Worm (Caenorhabditis elegans) whole organism, mixed stage, embryonic: ENCODE data around the gene F07C3.9.

ENCODE experiments used
- M03D4.4 ChIP-seq: sonication (generic microtip); optimal IDR thresholded peaks from 2 replicates; lab custom pipeline; 2017; ENCODE audit warnings: mild to moderate bottlenecking, missing genetic modification characterization, missing compliant biosample characterization
- bed-3 ChIP-seq: fragments of 200-800 bp; sonication (Bioruptor generic); optimal IDR thresholded peaks from 3 replicates; lab custom pipeline; 2018; ENCODE audit warnings: mild to moderate bottlenecking, missing genetic modification characterization, moderate library complexity, missing compliant biosample characterization
- blmp-1 ChIP-seq: fragments of 150-350 bp; optimal IDR thresholded peaks from 2 replicates; lab custom pipeline; 2014; ENCODE audit warnings: missing biosample characterization, missing genetic modification characterization
- ceh-39 ChIP-seq: fragments of 150-350 bp; optimal IDR thresholded peaks from 2 replicates; lab custom pipeline; 2014; ENCODE audit warnings: missing biosample characterization, missing genetic modification characterization
- ceh-43 ChIP-seq: fragments of 200-800 bp; sonication (Bioruptor generic); optimal IDR thresholded peaks from 2 replicates; lab custom pipeline; 2018; ENCODE audit warnings: mild to moderate bottlenecking, missing genetic modification characterization, moderate library complexity, missing compliant biosample characterization
- ceh-83 ChIP-seq: fragments of 200-800 bp; sonication (Bioruptor generic); optimal IDR thresholded peaks from 2 replicates; lab custom pipeline; 2018; ENCODE audit warnings: mild to moderate bottlenecking, missing genetic modification characterization, missing compliant biosample characterization
- ces-1 ChIP-seq: fragments of 150-350 bp; optimal IDR thresholded peaks from 2 replicates; lab custom pipeline; 2014; ENCODE audit warnings: missing biosample characterization, missing genetic modification reagents, missing genetic modification characterization
- cnd-1 ChIP-seq: fragments of 200-800 bp; sonication (Bioruptor generic); optimal IDR thresholded peaks from 2 replicates; lab custom pipeline; 2018; ENCODE audit warnings: mild to moderate bottlenecking, missing genetic modification characterization, missing compliant biosample characterization
- drap-1 ChIP-seq: fragments of 200-800 bp; sonication (Bioruptor generic); optimal IDR thresholded peaks from 3 replicates; lab custom pipeline; 2018; ENCODE audit warnings: mild to moderate bottlenecking, missing genetic modification characterization, missing compliant biosample characterization
- elt-1 ChIP-seq: sonication (generic microtip); optimal IDR thresholded peaks from 2 replicates; lab custom pipeline; 2017; ENCODE audit warnings: missing genetic modification characterization, mild to moderate bottlenecking, missing compliant biosample characterization, antibody characterized with exemption, moderate library complexity, borderline replicate concordance; ENCODE audit not compliant: insufficient read depth
- elt-3 ChIP-seq: fragments of 150-350 bp; optimal IDR thresholded peaks from 2 replicates; lab custom pipeline; 2014; ENCODE audit warnings: missing biosample characterization, missing genetic modification characterization
- flh-1 ChIP-seq: fragments of 200-800 bp; sonication (Bioruptor generic); optimal IDR thresholded peaks from 2 replicates; lab custom pipeline; 2018; ENCODE audit warnings: mild to moderate bottlenecking, missing genetic modification characterization, moderate library complexity, missing compliant biosample characterization
- ham-2 ChIP-seq: fragments of 200-800 bp; sonication (Bioruptor generic); optimal IDR thresholded peaks from 2 replicates; lab custom pipeline; 2018; ENCODE audit warnings: mild to moderate bottlenecking, missing genetic modification characterization, missing compliant biosample characterization
- hlh-1 ChIP-seq: fragments of 150-350 bp; optimal IDR thresholded peaks from 2 replicates; lab custom pipeline; 2014; ENCODE audit warnings: missing biosample characterization, missing genetic modification reagents, missing genetic modification characterization
- lin-13 ChIP-seq: fragments of 150-350 bp; optimal IDR thresholded peaks from 2 replicates; lab custom pipeline; 2014; ENCODE audit warnings: missing biosample characterization, missing genetic modification characterization
- lin-32 ChIP-seq: fragments of 200-800 bp; sonication (Bioruptor generic); optimal IDR thresholded peaks from 2 replicates; lab custom pipeline; 2018; ENCODE audit warnings: mild to moderate bottlenecking, missing genetic modification characterization, missing compliant biosample characterization
- lsy-2 ChIP-seq: fragments of 150-350 bp; optimal IDR thresholded peaks from 2 replicates; lab custom pipeline; 2014; ENCODE audit warnings: missing biosample characterization, missing genetic modification characterization
- mab-5 ChIP-seq: fragments of 150-350 bp; optimal IDR thresholded peaks from 2 replicates; lab custom pipeline; 2014; ENCODE audit warnings: missing biosample characterization, missing genetic modification characterization
- mls-2 ChIP-seq: sonication (generic microtip); optimal IDR thresholded peaks from 2 replicates; lab custom pipeline; 2016; ENCODE audit warnings: mild to moderate bottlenecking, missing genetic modification characterization, moderate library complexity, missing compliant biosample characterization
- nhr-12 ChIP-seq: fragments of 150-350 bp; optimal IDR thresholded peaks from 2 replicates; lab custom pipeline; 2014; ENCODE audit warnings: missing biosample characterization, missing genetic modification characterization
- nhr-2 ChIP-seq: fragments of 150-350 bp; optimal IDR thresholded peaks from 2 replicates; lab custom pipeline; 2014; ENCODE audit warnings: missing biosample characterization, missing genetic modification characterization
- nhr-237 ChIP-seq: fragments of 150-350 bp; optimal IDR thresholded peaks from 2 replicates; lab custom pipeline; 2014; ENCODE audit warnings: missing biosample characterization, missing genetic modification characterization
- nhr-28 ChIP-seq: fragments of 150-350 bp; optimal IDR thresholded peaks from 2 replicates; lab custom pipeline; 2014; ENCODE audit warnings: missing biosample characterization, missing genetic modification characterization
- nhr-76 ChIP-seq: sonication (generic microtip); optimal IDR thresholded peaks from 2 replicates; lab custom pipeline; 2017; ENCODE audit warnings: missing biosample characterization, missing genetic modification characterization
- pha-4 ChIP-seq: fragments of 150-350 bp; optimal IDR thresholded peaks from 2 replicates; lab custom pipeline; 2018; ENCODE audit warnings: missing biosample characterization, missing genetic modification reagents, missing genetic modification characterization
- sem-2 ChIP-seq: fragments of 200-800 bp; sonication (Bioruptor generic); optimal IDR thresholded peaks from 2 replicates; lab custom pipeline; 2018; ENCODE audit warnings: mild to moderate bottlenecking, missing genetic modification characterization, missing compliant biosample characterization
- snpc-4 ChIP-seq: fragments of 150-350 bp; optimal IDR thresholded peaks from 2 replicates; lab custom pipeline; 2014; ENCODE audit warnings: missing biosample characterization, missing genetic modification characterization
- sptf-1 ChIP-seq: sonication (generic microtip); optimal IDR thresholded peaks from 2 replicates; lab custom pipeline; 2017; ENCODE audit warnings: mild to moderate bottlenecking, missing genetic modification characterization, moderate library complexity, missing compliant biosample characterization
- tbx-8 ChIP-seq: fragments of 200-800 bp; sonication (Bioruptor generic); optimal IDR thresholded peaks from 2 replicates; lab custom pipeline; 2018; ENCODE audit warnings: mild to moderate bottlenecking, missing genetic modification characterization, moderate library complexity, missing compliant biosample characterization
- unc-120 ChIP-seq: sonication (generic microtip); optimal IDR thresholded peaks from 2 replicates; lab custom pipeline; 2017; ENCODE audit warnings: missing genetic modification characterization, missing compliant biosample characterization; ENCODE audit not compliant: poor library complexity, severe bottlenecking
- unc-39 ChIP-seq: fragments of 150-350 bp; optimal IDR thresholded peaks from 2 replicates; lab custom pipeline; 2014; ENCODE audit warnings: missing biosample characterization, missing genetic modification characterization
- unc-62 ChIP-seq: fragments of 150-350 bp; optimal IDR thresholded peaks from 2 replicates; lab custom pipeline; 2014; ENCODE audit warnings: missing biosample characterization, missing genetic modification reagents, missing genetic modification characterization
- zip-8 ChIP-seq: fragments of 150-350 bp; optimal IDR thresholded peaks from 2 replicates; lab custom pipeline; 2014; ENCODE audit warnings: missing biosample characterization, missing genetic modification characterization

F07C3.9 gene

ce11 chrV:9293359-9293758 is 38.9 kb upstream of the F07C3.9 start:
- no peak for TF ChIP-seq elt-1 (tag; lab: Kevin White, UChicago)
- TF ChIP-seq lin-32 (GFP tag; lab: Kevin White, UChicago) = no peak
- TF ChIP-seq bed-3 (GFP tag; lab: Kevin White, UChicago) = peak; percentile 6
- TF ChIP-seq snpc-4 = no peak
- peak; percentile 61 for TF ChIP-seq sptf-1 (tag; lab: Kevin White, UChicago)
- peak; percentile 31 for TF ChIP-seq M03D4.4 (tag; lab: Kevin White, UChicago)
- TF ChIP-seq blmp-1 (tag; lab: Kevin White, UChicago) = no peak
- TF ChIP-seq drap-1 (GFP tag; lab: Kevin White, UChicago) = peak; percentile 29
- no peak for TF ChIP-seq unc-39 (tag; lab: Kevin White, UChicago)
- no peak for TF ChIP-seq nhr-2 (tag; lab: Kevin White, UChicago)
- no peak for TF ChIP-seq nhr-76
- peak; percentile 24 for TF ChIP-seq ceh-43 (GFP tag; lab: Kevin White, UChicago)
- TF ChIP-seq cnd-1 (tag; lab: Kevin White, UChicago) = peak; percentile 1
- TF ChIP-seq lsy-2 (tag; lab: Kevin White, UChicago) = no peak
- peak; percentile 59 for TF ChIP-seq ces-1 (GFP tag; lab: Kevin White, UChicago)
- no peak for TF ChIP-seq zip-8
- peak; percentile 25 for TF ChIP-seq ceh-83
- peak; percentile 19 for TF ChIP-seq mls-2
- no peak for TF ChIP-seq unc-62 (GFP tag; lab: Kevin White, UChicago)

- TF ChIP-seq unc-62 (GFP tag; lab: Kevin White, UChicago) = no peak
- TF ChIP-seq pha-4 = no peak
- TF ChIP-seq ceh-39 (tag; lab: Kevin White, UChicago) = no peak
- TF ChIP-seq, all 35 proteins: peak for 0
These were observed 37.5 kb upstream of the F07C3.9 start, which contains the start of gene ZK682.7 for ce11 chrV:9291919-9292318. TSS of gene ZK682.7 (minus strand) at chrV:9292165.

ce11 chrV:9287460-9287859 is 33.0 kb upstream of the F07C3.9 start, which contains the start of gene lron-2:
TSS of gene lron-2 (minus strand) at chrV:9287560.
- TF ChIP-seq tbx-8 (GFP tag; lab: Kevin White, UChicago) (no peak), cnd-1 (tag; lab: Kevin White, UChicago) (no peak), ceh-43 (GFP tag; lab: Kevin White, UChicago) (no peak)

- TF ChIP-seq drap-1 (GFP tag; lab: Kevin White, UChicago) (no peak), lin-13 (tag; lab: Kevin White, UChicago) (no peak), elt-3 (tag; lab: Kevin White, UChicago) (no peak), nhr-237 (tag; lab: Kevin White, UChicago) (no peak), pha-4 (no peak)
These were observed 29.0 kb upstream of the F07C3.9 start for ce11 chrV:9283452-9283851.

ce11 chrV:9282110-9282509 is 27.7 kb upstream of the F07C3.9 start, which contains the start of gene hlh-10:
TSS of gene hlh-10 (minus strand) at chrV:9282210.
- TF ChIP-seq elt-1 (tag; lab: Kevin White, UChicago) (no peak), cnd-1 (tag; lab: Kevin White, UChicago) (no peak), nhr-76 (no peak), ham-2 (no peak), drap-1 (GFP tag; lab: Kevin White, UChicago) (no peak)
- TF ChIP-seq, all 35 proteins: peak for 0

ce11 chrV:9274127-9275042 is 19.9 kb upstream of the F07C3.9 start:
- TF ChIP-seq tbx-8 (GFP tag; lab: Kevin White, UChicago) (no peak), nhr-12 (tag; lab: Kevin White, UChicago) (no peak), nhr-28 (tag; lab: Kevin White, UChicago) (no peak), unc-39 (tag; lab: Kevin White, UChicago) (no peak), sem-2 (no peak), hlh-1 (tag; lab: Kevin White, UChicago) (no peak), elt-1 (tag; lab: Kevin White, UChicago) (no peak), cnd-1 (tag; lab: Kevin White, UChicago) (no peak), M03D4.4 (tag; lab: Kevin White, UChicago) (no peak), flh-1 (GFP tag; lab: Kevin White, UChicago) (no peak), sptf-1 (tag; lab: Kevin White, UChicago) (no peak), unc-62 (GFP tag; lab: Kevin White, UChicago) (peak; percentile 63), bed-3 (GFP tag; lab: Kevin White, UChicago) (no peak), lin-13 (tag; lab: Kevin White, UChicago) (no peak), ham-2 (no peak), elt-3 (tag; lab: Kevin White, UChicago) (no peak), lsy-2 (tag; lab: Kevin White, UChicago) (no peak), nhr-2 (tag; lab: Kevin White, UChicago) (no peak), mab-5 (tag; lab: Kevin White, UChicago) (peak; percentile 14), pha-4 (no peak), snpc-4 (no peak), zip-8 (no peak), unc-120 (peak; percentile 5)
